Worm (Caenorhabditis elegans) whole organism, L1 larva: ENCODE data around the gene ZK1320.3.

Experiments
- ceh-82 ChIP-seq, 3 experiments: fragments of 150-350 bp in 1 of 3; sonication (generic microtip) in 2 of 3; optimal IDR thresholded peaks; 2 replicates each; lab custom pipeline; 2014 to 2017; ENCODE audit warnings: missing biosample characterization in 3 of 3, missing genetic modification characterization in 3 of 3
- egl-13 ChIP-seq: sonication (generic microtip); optimal IDR thresholded peaks from 2 replicates; lab custom pipeline; 2016; ENCODE audit warnings: missing genotype, missing genetic modification reagents, missing genetic modification characterization, missing compliant biosample characterization
- egl-27 ChIP-seq, 2 experiments: fragments of 150-350 bp in 1 of 2; sonication (generic microtip); optimal IDR thresholded peaks; 3 replicates each; lab custom pipeline; 2017 to 2018; ENCODE audit warnings: missing biosample characterization in 2 of 2, missing genetic modification characterization in 2 of 2, missing genetic modification reagents in 2 of 2
- elt-3 ChIP-seq, 6 experiments: fragments of 150-350 bp in 1 of 6; sonication (generic microtip); optimal IDR thresholded peaks; 2 replicates each; lab custom pipeline; 2017 to 2018; ENCODE audit warnings: missing biosample characterization in 6 of 6, missing genetic modification characterization in 6 of 6, inconsistent platforms in 1 of 6
- fkh-10 ChIP-seq: sonication (generic microtip); optimal IDR thresholded peaks from 2 replicates; lab custom pipeline; 2017; ENCODE audit warnings: missing biosample characterization, missing genetic modification reagents, missing genetic modification characterization
- fkh-4 ChIP-seq: sonication (generic microtip); optimal IDR thresholded peaks from 2 replicates; lab custom pipeline; 2016; ENCODE audit warnings: missing compliant biosample characterization, missing genetic modification characterization, borderline replicate concordance
- isw-1 ChIP-seq: fragments of 200-800 bp; sonication (Bioruptor generic); IDR thresholded peaks from 2 replicates; pipeline ENCODE4 v1.3.6; 2022; ENCODE audit warnings: missing genetic modification characterization, missing compliant biosample characterization
- nhr-237 ChIP-seq: fragments of 150-350 bp; optimal IDR thresholded peaks from 2 replicates; lab custom pipeline; 2014; ENCODE audit warnings: missing biosample characterization, missing genetic modification characterization
- unc-62 ChIP-seq: fragments of 150-350 bp; optimal IDR thresholded peaks from 2 replicates; lab custom pipeline; 2014; ENCODE audit warnings: missing biosample characterization, missing genetic modification reagents, missing genetic modification characterization

DNA sequence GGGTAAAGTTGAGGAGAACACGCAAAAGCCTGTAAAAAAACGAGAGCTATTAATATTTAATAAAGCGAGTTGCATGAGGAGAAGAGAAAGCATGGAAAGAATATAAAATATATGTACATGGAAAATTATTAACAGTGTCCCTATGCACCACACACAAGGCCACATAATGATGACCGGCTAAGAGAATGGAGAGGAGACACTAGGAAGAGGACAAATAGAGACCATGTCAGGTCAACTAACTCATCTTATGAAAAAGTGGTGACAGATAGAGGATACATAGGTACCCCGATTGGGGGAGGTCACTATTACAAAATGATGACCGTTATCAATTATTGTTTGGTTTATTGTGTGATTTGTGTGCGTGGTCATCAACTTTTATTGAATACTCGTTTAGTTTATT is 15.8 kb downstream of the ZK1320.3 start, which contains the start of gene fzr-1:
- TF ChIP-seq ceh-82 (tag; optimal IDR thresholded peaks at IDR 0.05; lab: Kevin White, UChicago) (no peak), fkh-4 (tag; lab: Kevin White, UChicago) (no peak), isw-1 (GFP tag; lab: Robert Waterston, UW) (no peak), egl-13 (tag; lab: Kevin White, UChicago) (no peak), nhr-237 (tag; lab: Kevin White, UChicago) (no peak), egl-27 (tag; optimal IDR thresholded peaks at IDR 0.05; lab: Kevin White, UChicago) (no peak), elt-3 (tag; optimal IDR thresholded peaks at IDR 0.05; lab: Kevin White, UChicago) (no peak), unc-62 (GFP tag; lab: Kevin White, UChicago) (no peak), fkh-10 (GFP tag; lab: Kevin White, UChicago) (no peak)
